Fruit fly (Drosophila melanogaster) whole organism, embryonic: ENCODE measurements around the gene CG14615.
A peak's percentile ranks its signal among the peaks of the same experiment; 100 is the strongest.

Experiments used
- Atf6 ChIP-seq: fragments of 200-800 bp; sonication (Bioruptor generic); IDR thresholded peaks from 2 replicates; pipeline ENCODE4 v1.3.6; 2022; ENCODE audit warnings: missing biosample characterization, missing genetic modification characterization
- Bgb ChIP-seq: fragments of 200-800 bp; sonication (Bioruptor generic); IDR thresholded peaks from 2 replicates; pipeline ENCODE4 v1.3.6; 2022; ENCODE audit warnings: missing biosample characterization, missing genetic modification characterization; ENCODE audit not compliant: partially characterized antibody
- BtbVII ChIP-seq: fragments of 200-800 bp; sonication (Bioruptor generic); optimal IDR thresholded peaks from 3 replicates; lab custom pipeline; 2017; ENCODE audit warnings: missing biosample characterization, mild to moderate bottlenecking, missing genetic modification characterization
- CG10267 ChIP-seq: fragments of 200-800 bp; sonication (Bioruptor generic); optimal IDR thresholded peaks from 2 replicates; lab custom pipeline; 2018; ENCODE audit warnings: missing biosample characterization, mild to moderate bottlenecking, missing genetic modification characterization, moderate library complexity
- CG10979 ChIP-seq: fragments of 200-800 bp; sonication (Bioruptor generic); optimal IDR thresholded peaks from 2 replicates; lab custom pipeline; 2018; ENCODE audit warnings: missing biosample characterization, mild to moderate bottlenecking, missing genetic modification characterization, moderate library complexity
- CG11093 ChIP-seq: fragments of 200-800 bp; sonication (Bioruptor generic); IDR thresholded peaks from 3 replicates; pipeline ENCODE4 v1.3.6; 2022; ENCODE audit warnings: missing biosample characterization, missing genetic modification characterization
- CG1233 ChIP-seq: fragments of 200-800 bp; sonication (Bioruptor generic); optimal IDR thresholded peaks from 4 replicates; lab custom pipeline; 2018; ENCODE audit warnings: missing biosample characterization, mild to moderate bottlenecking, missing genetic modification characterization
- CG12942 ChIP-seq: fragments of 200-800 bp; sonication (Bioruptor generic); optimal IDR thresholded peaks from 3 replicates; lab custom pipeline; 2016; ENCODE audit warnings: missing biosample characterization, missing genetic modification characterization
- CG13775 ChIP-seq: fragments of 200-800 bp; sonication (Bioruptor generic); optimal IDR thresholded peaks from 3 replicates; lab custom pipeline; 2017; ENCODE audit warnings: missing biosample characterization, mild to moderate bottlenecking, missing genetic modification characterization
- CG18599 ChIP-seq: fragments of 200-800 bp; sonication (Bioruptor generic); optimal IDR thresholded peaks from 3 replicates; lab custom pipeline; 2017; ENCODE audit warnings: missing biosample characterization, missing genetic modification characterization, mild to moderate bottlenecking, moderate library complexity, missing genetic modification reagents
- CG2120 ChIP-seq: fragments of 200-800 bp; sonication (Bioruptor generic); optimal IDR thresholded peaks from 3 replicates; lab custom pipeline; 2016; ENCODE audit warnings: missing biosample characterization, missing genetic modification characterization
- CG2199 ChIP-seq: fragments of 200-800 bp; sonication (Bioruptor generic); IDR thresholded peaks from 3 replicates; pipeline ENCODE4 v1.3.6; 2022; ENCODE audit warnings: missing biosample characterization, missing genetic modification characterization
- CG3281 ChIP-seq: fragments of 200-800 bp; sonication (Bioruptor generic); optimal IDR thresholded peaks from 3 replicates; lab custom pipeline; 2017; ENCODE audit warnings: missing biosample characterization, mild to moderate bottlenecking, missing genetic modification characterization
- CG33557 ChIP-seq: fragments of 200-800 bp; sonication (Bioruptor generic); optimal IDR thresholded peaks from 2 replicates; lab custom pipeline; 2019; ENCODE audit warnings: missing biosample characterization, mild to moderate bottlenecking, missing genetic modification characterization, moderate library complexity
- CG3407 ChIP-seq: fragments of 200-800 bp; sonication (Bioruptor generic); optimal IDR thresholded peaks from 2 replicates; lab custom pipeline; 2018; ENCODE audit warnings: missing biosample characterization, mild to moderate bottlenecking, missing genetic modification characterization
- CG34376 ChIP-seq: fragments of 200-800 bp; sonication (Bioruptor generic); optimal IDR thresholded peaks from 2 replicates; lab custom pipeline; 2018; ENCODE audit warnings: missing biosample characterization, mild to moderate bottlenecking, missing genetic modification characterization
- CG6654 ChIP-seq: fragments of 200-800 bp; sonication (Bioruptor generic); optimal IDR thresholded peaks from 2 replicates; lab custom pipeline; 2017; ENCODE audit warnings: missing biosample characterization, mild to moderate bottlenecking, missing genetic modification characterization
- CG6813 ChIP-seq: fragments of 200-800 bp; sonication (Bioruptor generic); optimal IDR thresholded peaks from 2 replicates; lab custom pipeline; 2017; ENCODE audit warnings: missing biosample characterization, missing genetic modification characterization, mild to moderate bottlenecking, moderate library complexity, missing genetic modification reagents
- CG6854 ChIP-seq: fragments of 200-800 bp; sonication (Bioruptor generic); optimal IDR thresholded peaks from 3 replicates; lab custom pipeline; 2017; ENCODE audit warnings: missing biosample characterization, mild to moderate bottlenecking, missing genetic modification characterization
- CG7786 ChIP-seq: fragments of 200-800 bp; sonication (Bioruptor generic); optimal IDR thresholded peaks from 2 replicates; lab custom pipeline; 2016; ENCODE audit warnings: missing biosample characterization, missing genetic modification characterization
- CG8359 ChIP-seq: fragments of 200-800 bp; sonication (Bioruptor generic); optimal IDR thresholded peaks from 2 replicates; lab custom pipeline; 2017; ENCODE audit warnings: missing biosample characterization, mild to moderate bottlenecking, missing genetic modification characterization, borderline replicate concordance
- CG9215 ChIP-seq: fragments of 200-800 bp; sonication (Bioruptor generic); IDR thresholded peaks from 2 replicates; pipeline ENCODE4 v1.3.6; 2022; ENCODE audit warnings: missing biosample characterization, missing genetic modification characterization
- CG9876 ChIP-seq: fragments of 200-800 bp; sonication (Bioruptor generic); optimal IDR thresholded peaks from 2 replicates; lab custom pipeline; 2016; ENCODE audit warnings: missing biosample characterization, missing genetic modification characterization
- D ChIP-seq, 2 experiments: fragments of 200-800 bp in 1 of 2; fragments of >200 bp in 1 of 2; sonication (Bioruptor generic) in 1 of 2; optimal IDR thresholded peaks; 2 replicates in 1 of 2; 3 replicates in 1 of 2; lab custom pipeline; 2017; ENCODE audit warnings: mild to moderate bottlenecking in 1 of 2, missing biosample characterization in 1 of 2, missing genetic modification characterization in 1 of 2, missing genetic modification reagents in 1 of 2
- Dbx ChIP-seq: fragments of 200-800 bp; sonication (Bioruptor generic); IDR thresholded peaks from 3 replicates; pipeline ENCODE4 v1.3.6; 2022; ENCODE audit warnings: missing biosample characterization, missing genetic modification characterization
- Fer3 ChIP-seq: fragments of 200-800 bp; sonication (Bioruptor generic); optimal IDR thresholded peaks from 2 replicates; lab custom pipeline; 2018; ENCODE audit warnings: missing biosample characterization, mild to moderate bottlenecking, missing genetic modification characterization, moderate library complexity
- Lhr ChIP-seq: fragments of 200-800 bp; sonication (Bioruptor generic); optimal IDR thresholded peaks from 3 replicates; lab custom pipeline; 2017; ENCODE audit warnings: mild to moderate bottlenecking, missing biosample characterization, missing genetic modification reagents, missing genetic modification characterization
- MBD-R2 ChIP-seq: fragments of 200-800 bp; sonication (Bioruptor generic); IDR thresholded peaks from 2 replicates; pipeline ENCODE4 v1.3.6; 2022; ENCODE audit warnings: missing biosample characterization, missing genetic modification characterization
- MTF-1 ChIP-seq: fragments of 200-800 bp; sonication (Bioruptor generic); optimal IDR thresholded peaks from 2 replicates; lab custom pipeline; 2018; ENCODE audit warnings: missing biosample characterization, mild to moderate bottlenecking, missing genetic modification characterization, borderline replicate concordance
- Trl ChIP-seq, 3 experiments: fragments of >200 bp in 2 of 3; fragments of 200-800 bp in 1 of 3; sonication (Bioruptor generic) in 1 of 3; optimal IDR thresholded peaks; 2 replicates in 1 of 3; 3 replicates in 2 of 3; lab custom pipeline; 2016 to 2017; ENCODE audit warnings: missing biosample characterization in 1 of 3, missing genetic modification characterization in 1 of 3
- Xbp1 ChIP-seq: fragments of 200-800 bp; sonication (Bioruptor generic); optimal IDR thresholded peaks from 3 replicates; lab custom pipeline; 2016; ENCODE audit warnings: missing biosample characterization, mild to moderate bottlenecking, missing genetic modification characterization
- ase ChIP-seq: fragments of 200-800 bp; sonication (Bioruptor generic); IDR thresholded peaks from 3 replicates; pipeline ENCODE4 v1.3.6; 2022; ENCODE audit warnings: missing biosample characterization, missing genetic modification characterization
- corto ChIP-seq: fragments of 200-800 bp; sonication (Bioruptor generic); optimal IDR thresholded peaks from 2 replicates; lab custom pipeline; 2016; ENCODE audit warnings: missing biosample characterization, mild to moderate bottlenecking, missing genetic modification characterization, moderate library complexity
- dan ChIP-seq: fragments of 200-800 bp; sonication (Bioruptor generic); IDR thresholded peaks from 2 replicates; pipeline ENCODE4 v1.3.6; 2022; ENCODE audit warnings: missing biosample characterization, missing genetic modification characterization
- gem ChIP-seq: fragments of 200-800 bp; sonication (Bioruptor generic); optimal IDR thresholded peaks from 2 replicates; lab custom pipeline; 2019; ENCODE audit warnings: missing biosample characterization, mild to moderate bottlenecking, missing genetic modification characterization, moderate library complexity
- gfzf ChIP-seq: fragments of 200-800 bp; sonication (Bioruptor generic); optimal IDR thresholded peaks from 2 replicates; lab custom pipeline; 2016; ENCODE audit warnings: missing biosample characterization, mild to moderate bottlenecking, missing genetic modification characterization, moderate library complexity
- knrl ChIP-seq: fragments of 200-800 bp; sonication (Bioruptor generic); IDR thresholded peaks from 3 replicates; pipeline ENCODE4 v1.3.6; 2022; ENCODE audit warnings: missing biosample characterization, missing genetic modification characterization; ENCODE audit not compliant: partially characterized antibody
- lilli ChIP-seq: fragments of 200-800 bp; sonication (Bioruptor generic); optimal IDR thresholded peaks from 3 replicates; lab custom pipeline; 2016; ENCODE audit warnings: missing biosample characterization, missing genetic modification characterization
- odd ChIP-seq: fragments of 200-800 bp; sonication (Bioruptor generic); optimal IDR thresholded peaks from 2 replicates; lab custom pipeline; 2017; ENCODE audit warnings: missing biosample characterization, mild to moderate bottlenecking, missing genetic modification characterization
- org-1 ChIP-seq: fragments of 200-800 bp; sonication (Bioruptor generic); optimal IDR thresholded peaks from 2 replicates; lab custom pipeline; 2017; ENCODE audit warnings: missing biosample characterization, missing genetic modification characterization
- sc ChIP-seq, 3 experiments: fragments of >200 bp in 2 of 3; fragments of 200-800 bp in 1 of 3; sonication (Bioruptor generic) in 1 of 3; optimal IDR thresholded peaks; 2 replicates in 2 of 3; 3 replicates in 1 of 3; lab custom pipeline; 2017; ENCODE audit warnings: mild to moderate bottlenecking in 1 of 3, missing biosample characterization in 1 of 3, missing genetic modification characterization in 1 of 3, missing genetic modification reagents in 1 of 3
- so ChIP-seq: fragments of 200-800 bp; sonication (Bioruptor generic); IDR thresholded peaks from 3 replicates; pipeline ENCODE4 v1.3.6; 2022; ENCODE audit warnings: missing biosample characterization, missing genetic modification characterization
- ssp ChIP-seq: fragments of 200-800 bp; sonication (Bioruptor generic); IDR thresholded peaks from 2 replicates; pipeline ENCODE4 v1.3.6; 2022; ENCODE audit warnings: missing biosample characterization, missing genetic modification characterization
- tio ChIP-seq: fragments of 200-800 bp; sonication (Bioruptor generic); optimal IDR thresholded peaks from 2 replicates; lab custom pipeline; 2017; ENCODE audit warnings: missing biosample characterization, missing genetic modification characterization, inconsistent platforms
- tna ChIP-seq: fragments of 200-800 bp; sonication (Bioruptor generic); IDR thresholded peaks from 2 replicates; pipeline ENCODE4 v1.3.6; 2022; ENCODE audit warnings: missing biosample characterization, missing genetic modification characterization; ENCODE audit not compliant: partially characterized antibody
- unc-4 ChIP-seq: fragments of 200-800 bp; sonication (Bioruptor generic); IDR thresholded peaks from 2 replicates; pipeline ENCODE4 v1.3.6; 2022; ENCODE audit warnings: missing biosample characterization, missing genetic modification characterization; ENCODE audit not compliant: partially characterized antibody

The CG14615 gene

dm6 chrX:22491028-22491769 lies 41.9 kb upstream of the CG14615 start (continued):
- TF ChIP-seq lilli (GFP tag; lab: Kevin White, UChicago) (peak; percentile 12), Bgb (GFP tag; lab: Robert Waterston, UW) (peak; percentile 23; the same call in 1 of the 2 replicates), corto (GFP tag; lab: Kevin White, UChicago) (peak; percentile 19), CG3407 (GFP tag; lab: Kevin White, UChicago) (peak; percentile 20), Trl (optimal IDR thresholded peaks at IDR 0.05; lab: Kevin White, UChicago) (peak; percentile 12 to 32), Trl (GFP tag; optimal IDR thresholded peaks at IDR 0.05; lab: Kevin White, UChicago) (no peak), CG12942 (GFP tag; lab: Kevin White, UChicago) (peak; percentile 17), CG2120 (GFP tag; lab: Kevin White, UChicago) (peak; percentile 47), CG33557 (GFP tag; lab: Kevin White, UChicago) (peak; percentile 1), gem (tag; lab: Kevin White, UChicago) (peak; percentile 84), ase (GFP tag; lab: Robert Waterston, UW) (0 out of 3 replicates have a peak, but pooled peaks have one; percentile 36), CG6813 (GFP tag; lab: Kevin White, UChicago) (peak; percentile 39), CG13775 (GFP tag; lab: Kevin White, UChicago) (peak; percentile 79), CG8359 (GFP tag; lab: Kevin White, UChicago) (peak; percentile 51), Dbx (peak; percentile 31; the same call in 1 of the 3 replicates), unc-4 (GFP tag; lab: Robert Waterston, UW) (no peak), CG9215 (GFP tag; lab: Robert Waterston, UW) (peak; percentile 51), odd (GFP tag; lab: Kevin White, UChicago) (peak; percentile 38), BtbVII (GFP tag; lab: Kevin White, UChicago) (peak; percentile 62), ssp (GFP tag; lab: Robert Waterston, UW) (0 out of 2 replicates have a peak, but pooled peaks have one; percentile 12), CG9876 (GFP tag; lab: Kevin White, UChicago) (peak; percentile 14), sc (optimal IDR thresholded peaks at IDR 0.05; lab: Kevin White, UChicago) (no peak), sc (GFP tag; optimal IDR thresholded peaks at IDR 0.05; lab: Kevin White, UChicago) (peak; percentile 47), gfzf (GFP tag; lab: Kevin White, UChicago) (no peak), tio (peak; percentile 82), CG6854 (GFP tag; lab: Kevin White, UChicago) (peak; percentile 31), CG11093 (GFP tag; lab: Robert Waterston, UW) (no peak), Xbp1 (GFP tag; lab: Kevin White, UChicago) (peak; percentile 55), Atf6 (GFP tag; lab: Robert Waterston, UW) (no peak), Lhr (GFP tag; lab: Kevin White, UChicago) (no peak), D (optimal IDR thresholded peaks at IDR 0.05; lab: Kevin White, UChicago) (no peak), D (GFP tag; optimal IDR thresholded peaks at IDR 0.05; lab: Kevin White, UChicago) (peak; percentile 65), CG2199 (GFP tag; lab: Robert Waterston, UW) (peak; percentile 96), MTF-1 (no peak), Fer3 (tag; lab: Kevin White, UChicago) (peak; percentile 38), tna (GFP tag; lab: Robert Waterston, UW) (no peak), CG3281 (GFP tag; lab: Kevin White, UChicago) (peak; percentile 76), CG1233 (GFP tag; lab: Kevin White, UChicago) (peak; percentile 48), CG7786 (GFP tag; lab: Kevin White, UChicago) (peak; percentile 54), CG10979 (tag; lab: Kevin White, UChicago) (peak; percentile 72), CG10267 (tag; lab: Kevin White, UChicago) (peak; percentile 56), CG34376 (GFP tag; lab: Kevin White, UChicago) (peak; percentile 15), CG18599 (peak; percentile 56), so (peak; percentile 15; the same call in 1 of the 3 replicates), MBD-R2 (GFP tag; lab: Robert Waterston, UW) (peak; percentile 17; the same call in 1 of the 2 replicates), knrl (GFP tag; lab: Robert Waterston, UW) (no peak), dan (GFP tag; lab: Robert Waterston, UW) (no peak), CG6654 (GFP tag; lab: Kevin White, UChicago) (peak; percentile 54), org-1 (GFP tag; lab: Kevin White, UChicago) (peak; percentile 49)
